Worm (Caenorhabditis elegans) whole organism, mixed stage, embryonic: ENCODE measurements around the gene Y55F3BL.6.

Experiments
- M03D4.4 ChIP-seq: sonication (generic microtip); optimal IDR thresholded peaks from 2 replicates; lab custom pipeline; 2017; ENCODE audit warnings: mild to moderate bottlenecking, missing genetic modification characterization, missing compliant biosample characterization
- bed-3 ChIP-seq: fragments of 200-800 bp; sonication (Bioruptor generic); optimal IDR thresholded peaks from 3 replicates; lab custom pipeline; 2018; ENCODE audit warnings: mild to moderate bottlenecking, missing genetic modification characterization, moderate library complexity, missing compliant biosample characterization
- ceh-39 ChIP-seq: fragments of 150-350 bp; optimal IDR thresholded peaks from 2 replicates; lab custom pipeline; 2014; ENCODE audit warnings: missing biosample characterization, missing genetic modification characterization
- ceh-43 ChIP-seq: fragments of 200-800 bp; sonication (Bioruptor generic); optimal IDR thresholded peaks from 2 replicates; lab custom pipeline; 2018; ENCODE audit warnings: mild to moderate bottlenecking, missing genetic modification characterization, moderate library complexity, missing compliant biosample characterization
- ceh-83 ChIP-seq: fragments of 200-800 bp; sonication (Bioruptor generic); optimal IDR thresholded peaks from 2 replicates; lab custom pipeline; 2018; ENCODE audit warnings: mild to moderate bottlenecking, missing genetic modification characterization, missing compliant biosample characterization
- ces-1 ChIP-seq: fragments of 150-350 bp; optimal IDR thresholded peaks from 2 replicates; lab custom pipeline; 2014; ENCODE audit warnings: missing biosample characterization, missing genetic modification reagents, missing genetic modification characterization
- cnd-1 ChIP-seq: fragments of 200-800 bp; sonication (Bioruptor generic); optimal IDR thresholded peaks from 2 replicates; lab custom pipeline; 2018; ENCODE audit warnings: mild to moderate bottlenecking, missing genetic modification characterization, missing compliant biosample characterization
- drap-1 ChIP-seq: fragments of 200-800 bp; sonication (Bioruptor generic); optimal IDR thresholded peaks from 3 replicates; lab custom pipeline; 2018; ENCODE audit warnings: mild to moderate bottlenecking, missing genetic modification characterization, missing compliant biosample characterization
- elt-1 ChIP-seq: sonication (generic microtip); optimal IDR thresholded peaks from 2 replicates; lab custom pipeline; 2017; ENCODE audit warnings: missing genetic modification characterization, mild to moderate bottlenecking, missing compliant biosample characterization, antibody characterized with exemption, moderate library complexity, borderline replicate concordance; ENCODE audit not compliant: insufficient read depth
- elt-3 ChIP-seq: fragments of 150-350 bp; optimal IDR thresholded peaks from 2 replicates; lab custom pipeline; 2014; ENCODE audit warnings: missing biosample characterization, missing genetic modification characterization
- flh-1 ChIP-seq: fragments of 200-800 bp; sonication (Bioruptor generic); optimal IDR thresholded peaks from 2 replicates; lab custom pipeline; 2018; ENCODE audit warnings: mild to moderate bottlenecking, missing genetic modification characterization, moderate library complexity, missing compliant biosample characterization
- ham-2 ChIP-seq: fragments of 200-800 bp; sonication (Bioruptor generic); optimal IDR thresholded peaks from 2 replicates; lab custom pipeline; 2018; ENCODE audit warnings: mild to moderate bottlenecking, missing genetic modification characterization, missing compliant biosample characterization
- hlh-1 ChIP-seq: fragments of 150-350 bp; optimal IDR thresholded peaks from 2 replicates; lab custom pipeline; 2014; ENCODE audit warnings: missing biosample characterization, missing genetic modification reagents, missing genetic modification characterization
- lin-13 ChIP-seq: fragments of 150-350 bp; optimal IDR thresholded peaks from 2 replicates; lab custom pipeline; 2014; ENCODE audit warnings: missing biosample characterization, missing genetic modification characterization
- lin-32 ChIP-seq: fragments of 200-800 bp; sonication (Bioruptor generic); optimal IDR thresholded peaks from 2 replicates; lab custom pipeline; 2018; ENCODE audit warnings: mild to moderate bottlenecking, missing genetic modification characterization, missing compliant biosample characterization
- lsy-2 ChIP-seq: fragments of 150-350 bp; optimal IDR thresholded peaks from 2 replicates; lab custom pipeline; 2014; ENCODE audit warnings: missing biosample characterization, missing genetic modification characterization
- mab-5 ChIP-seq: fragments of 150-350 bp; optimal IDR thresholded peaks from 2 replicates; lab custom pipeline; 2014; ENCODE audit warnings: missing biosample characterization, missing genetic modification characterization
- mep-1 ChIP-seq: fragments of 150-350 bp; optimal IDR thresholded peaks from 2 replicates; lab custom pipeline; 2017; ENCODE audit warnings: missing biosample characterization, missing genetic modification reagents, missing genetic modification characterization, inconsistent platforms
- nhr-12 ChIP-seq: fragments of 150-350 bp; optimal IDR thresholded peaks from 2 replicates; lab custom pipeline; 2014; ENCODE audit warnings: missing biosample characterization, missing genetic modification characterization
- nhr-237 ChIP-seq: fragments of 150-350 bp; optimal IDR thresholded peaks from 2 replicates; lab custom pipeline; 2014; ENCODE audit warnings: missing biosample characterization, missing genetic modification characterization
- nhr-28 ChIP-seq: fragments of 150-350 bp; optimal IDR thresholded peaks from 2 replicates; lab custom pipeline; 2014; ENCODE audit warnings: missing biosample characterization, missing genetic modification characterization
- nhr-76 ChIP-seq: sonication (generic microtip); optimal IDR thresholded peaks from 2 replicates; lab custom pipeline; 2017; ENCODE audit warnings: missing biosample characterization, missing genetic modification characterization
- pha-4 ChIP-seq: fragments of 150-350 bp; optimal IDR thresholded peaks from 2 replicates; lab custom pipeline; 2018; ENCODE audit warnings: missing biosample characterization, missing genetic modification reagents, missing genetic modification characterization
- sem-2 ChIP-seq: fragments of 200-800 bp; sonication (Bioruptor generic); optimal IDR thresholded peaks from 2 replicates; lab custom pipeline; 2018; ENCODE audit warnings: mild to moderate bottlenecking, missing genetic modification characterization, missing compliant biosample characterization
- snpc-4 ChIP-seq: fragments of 150-350 bp; optimal IDR thresholded peaks from 2 replicates; lab custom pipeline; 2014; ENCODE audit warnings: missing biosample characterization, missing genetic modification characterization
- sptf-1 ChIP-seq: sonication (generic microtip); optimal IDR thresholded peaks from 2 replicates; lab custom pipeline; 2017; ENCODE audit warnings: mild to moderate bottlenecking, missing genetic modification characterization, moderate library complexity, missing compliant biosample characterization
- tbx-8 ChIP-seq: fragments of 200-800 bp; sonication (Bioruptor generic); optimal IDR thresholded peaks from 2 replicates; lab custom pipeline; 2018; ENCODE audit warnings: mild to moderate bottlenecking, missing genetic modification characterization, moderate library complexity, missing compliant biosample characterization
- unc-120 ChIP-seq: sonication (generic microtip); optimal IDR thresholded peaks from 2 replicates; lab custom pipeline; 2017; ENCODE audit warnings: missing genetic modification characterization, missing compliant biosample characterization; ENCODE audit not compliant: poor library complexity, severe bottlenecking
- unc-39 ChIP-seq: fragments of 150-350 bp; optimal IDR thresholded peaks from 2 replicates; lab custom pipeline; 2014; ENCODE audit warnings: missing biosample characterization, missing genetic modification characterization
- unc-62 ChIP-seq: fragments of 150-350 bp; optimal IDR thresholded peaks from 2 replicates; lab custom pipeline; 2014; ENCODE audit warnings: missing biosample characterization, missing genetic modification reagents, missing genetic modification characterization
- zip-8 ChIP-seq: fragments of 150-350 bp; optimal IDR thresholded peaks from 2 replicates; lab custom pipeline; 2014; ENCODE audit warnings: missing biosample characterization, missing genetic modification characterization

The Y55F3BL.6 gene

DNA sequence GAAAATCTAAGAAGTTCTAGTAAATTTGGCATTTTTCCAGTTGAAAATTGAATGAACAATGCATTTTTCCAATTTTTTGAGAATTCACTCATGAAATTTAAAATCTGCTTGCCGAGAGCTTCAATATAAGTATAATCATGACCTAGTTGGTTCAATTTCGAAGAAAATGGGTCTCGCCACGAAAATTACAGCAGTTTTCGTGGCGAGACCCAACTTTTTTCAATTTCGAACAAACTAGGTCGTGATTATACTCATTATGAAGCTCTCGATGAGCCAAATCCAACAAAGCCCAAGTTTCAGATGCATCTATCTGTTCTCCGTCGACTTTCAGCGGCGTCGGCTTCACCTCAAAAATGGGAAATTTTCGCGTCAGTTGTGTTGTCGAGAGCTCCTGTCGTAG, 6.4 kb downstream of the Y55F3BL.6 start, which contains the start of gene mrpl-46:
Gene mrpl-46, plus strand, starts transcription at position 301 of the 400 bp plus-strand sequence.
- no peak for TF ChIP-seq pha-4 (tag; lab: Kevin White, UChicago)
- TF ChIP-seq mab-5: no peak
- no peak for TF ChIP-seq hlh-1
- TF ChIP-seq unc-120 (tag; lab: Kevin White, UChicago): no peak
- no peak for TF ChIP-seq ham-2 (GFP tag; lab: Kevin White, UChicago)
- no peak for TF ChIP-seq ceh-39
- no peak for TF ChIP-seq tbx-8 (GFP tag; lab: Kevin White, UChicago)
- no peak for TF ChIP-seq flh-1 (GFP tag; lab: Kevin White, UChicago)
- no peak for TF ChIP-seq bed-3
- TF ChIP-seq unc-39: no peak
- no peak for TF ChIP-seq zip-8 (tag; lab: Kevin White, UChicago)
- no peak for TF ChIP-seq sptf-1 (tag; lab: Kevin White, UChicago)
- TF ChIP-seq elt-1 (tag; lab: Kevin White, UChicago): no peak
- TF ChIP-seq unc-62 (GFP tag; lab: Kevin White, UChicago): no peak
- TF ChIP-seq drap-1 (GFP tag; lab: Kevin White, UChicago): no peak
- no peak for TF ChIP-seq mep-1

ce11 chrIV:796521-797073, 10.3 kb downstream of the Y55F3BL.6 start, which contains the start of the genes F56B3.11 and ech-5:
F56B3.11 (minus strand) TSS chrIV:796571.
ech-5 (plus strand) TSS chrIV:797023.
- TF ChIP-seq drap-1 (GFP tag; lab: Kevin White, UChicago): peak; percentile 34
- TF ChIP-seq lsy-2 (tag; lab: Kevin White, UChicago): peak; percentile 69
- peak; percentile 20 for TF ChIP-seq mep-1
- no peak for TF ChIP-seq snpc-4
- no peak for TF ChIP-seq ceh-39
- no peak for TF ChIP-seq cnd-1 (tag; lab: Kevin White, UChicago)
- TF ChIP-seq ceh-43 (GFP tag; lab: Kevin White, UChicago): peak; percentile 26
- no peak for TF ChIP-seq nhr-12 (tag; lab: Kevin White, UChicago)
- TF ChIP-seq bed-3: peak; percentile 55
- TF ChIP-seq mab-5: peak; percentile 36
- no peak for TF ChIP-seq nhr-28 (tag; lab: Kevin White, UChicago)
- TF ChIP-seq unc-39: no peak
- TF ChIP-seq ces-1 (GFP tag; lab: Kevin White, UChicago): peak; percentile 80
- no peak for TF ChIP-seq nhr-76 (tag; lab: Kevin White, UChicago)
- peak; percentile 49 for TF ChIP-seq ceh-83 (GFP tag; lab: Kevin White, UChicago)
- no peak for TF ChIP-seq lin-13 (tag; lab: Kevin White, UChicago)
- TF ChIP-seq unc-62 (GFP tag; lab: Kevin White, UChicago): no peak
- peak; percentile 82 for TF ChIP-seq nhr-237
- peak; percentile 81 for TF ChIP-seq sptf-1 (tag; lab: Kevin White, UChicago)
- peak; percentile 37 for TF ChIP-seq M03D4.4 (tag; lab: Kevin White, UChicago)

DNA sequence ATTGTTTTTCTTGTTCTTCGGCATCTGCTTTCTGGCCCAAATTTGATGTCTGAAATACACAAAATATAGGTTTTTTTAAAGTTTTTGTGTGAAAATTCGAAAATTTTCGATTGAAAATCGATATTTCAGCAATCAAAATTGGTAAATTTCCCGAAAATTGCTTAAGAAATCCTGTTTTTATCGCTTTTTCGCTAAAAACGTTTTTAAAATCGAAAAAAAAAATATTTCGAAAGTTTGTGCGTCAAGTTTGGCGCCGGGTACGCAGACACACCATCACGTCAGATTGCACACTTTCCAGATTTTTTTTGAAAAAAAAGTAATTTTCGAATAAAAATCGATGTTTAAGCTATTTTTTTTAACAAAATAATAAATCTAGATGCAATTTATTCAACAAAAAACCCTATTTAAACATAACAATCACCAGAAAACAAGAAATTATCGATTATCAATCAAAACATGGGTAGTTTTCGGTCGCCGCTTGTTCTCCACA, 11.4 kb downstream of the Y55F3BL.6 start, which contains the start of gene skr-18:
Gene skr-18, minus strand, starts transcription at position 51 of the 490 bp plus-strand sequence.
- TF ChIP-seq drap-1 (GFP tag; lab: Kevin White, UChicago): no peak
- TF ChIP-seq, all 35 proteins: peak for 0

DNA sequence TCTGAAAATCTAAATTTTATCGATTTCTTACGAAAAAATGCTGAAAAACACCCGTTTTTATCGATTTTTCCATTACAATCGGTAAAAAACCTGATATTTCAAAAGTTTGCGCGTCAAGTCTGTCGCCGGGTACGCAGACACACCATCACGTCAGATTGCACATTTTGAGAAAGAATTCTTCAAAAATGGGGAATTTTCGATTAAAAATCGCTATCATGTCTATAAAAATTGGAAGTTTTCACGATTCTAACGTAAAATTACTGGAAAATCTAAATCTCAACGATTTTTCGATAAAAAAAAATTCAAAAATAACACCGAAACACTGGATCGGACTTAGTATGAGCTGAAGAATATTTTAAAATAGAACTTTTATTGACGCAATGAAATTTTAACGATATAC, 12.6 kb downstream of the Y55F3BL.6 start, which contains the start of gene F56B3.4:
Gene F56B3.4, minus strand, starts transcription at position 1 of the 400 bp plus-strand sequence.
- TF ChIP-seq bed-3: no peak
- no peak for TF ChIP-seq zip-8 (tag; lab: Kevin White, UChicago)
- no peak for TF ChIP-seq ceh-43 (GFP tag; lab: Kevin White, UChicago)
- no peak for TF ChIP-seq nhr-237
- TF ChIP-seq drap-1 (GFP tag; lab: Kevin White, UChicago): no peak
- no peak for TF ChIP-seq ham-2 (GFP tag; lab: Kevin White, UChicago)
- no peak for TF ChIP-seq mep-1
- TF ChIP-seq nhr-76 (tag; lab: Kevin White, UChicago): no peak
- TF ChIP-seq lin-32 (GFP tag; lab: Kevin White, UChicago): no peak
- TF ChIP-seq M03D4.4 (tag; lab: Kevin White, UChicago): no peak
- TF ChIP-seq nhr-28 (tag; lab: Kevin White, UChicago): no peak
- TF ChIP-seq ceh-83 (GFP tag; lab: Kevin White, UChicago): no peak
- TF ChIP-seq ceh-39: no peak

DNA sequence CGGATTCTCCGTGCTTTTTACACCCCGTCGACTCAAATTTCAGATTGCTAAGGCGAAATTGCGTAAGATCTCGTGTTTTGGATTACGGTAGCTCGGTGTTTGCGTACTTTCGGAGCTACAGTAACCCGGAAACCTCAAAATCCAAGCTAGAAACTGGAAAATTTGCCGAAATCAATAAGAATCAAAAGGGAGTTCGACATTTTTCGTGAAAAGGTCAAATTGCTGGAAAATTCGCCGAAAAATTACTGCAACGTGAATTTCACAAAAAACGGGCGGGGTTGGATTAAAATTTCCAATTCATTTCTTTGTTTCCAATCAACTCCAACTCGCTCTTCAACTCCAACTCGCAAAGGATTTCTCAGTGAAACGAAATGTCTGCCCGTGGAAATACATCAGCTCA, 19.1 kb downstream of the Y55F3BL.6 start, which contains the start of gene F56B3.6:
Gene F56B3.6, plus strand, starts transcription at position 301 of the 400 bp plus-strand sequence.
- no peak for TF ChIP-seq lsy-2 (tag; lab: Kevin White, UChicago)
- no peak for TF ChIP-seq nhr-12 (tag; lab: Kevin White, UChicago)
- no peak for TF ChIP-seq tbx-8 (GFP tag; lab: Kevin White, UChicago)
- no peak for TF ChIP-seq ceh-39
- no peak for TF ChIP-seq pha-4 (tag; lab: Kevin White, UChicago)
- TF ChIP-seq hlh-1: no peak
- no peak for TF ChIP-seq mep-1
- no peak for TF ChIP-seq mab-5
- no peak for TF ChIP-seq ham-2 (GFP tag; lab: Kevin White, UChicago)
- TF ChIP-seq snpc-4: no peak
- no peak for TF ChIP-seq ceh-43 (GFP tag; lab: Kevin White, UChicago)
- no peak for TF ChIP-seq drap-1 (GFP tag; lab: Kevin White, UChicago)
- no peak for TF ChIP-seq ceh-83 (GFP tag; lab: Kevin White, UChicago)
- TF ChIP-seq nhr-76 (tag; lab: Kevin White, UChicago): no peak
- TF ChIP-seq elt-3 (tag; lab: Kevin White, UChicago): no peak
- no peak for TF ChIP-seq ces-1 (GFP tag; lab: Kevin White, UChicago)
- TF ChIP-seq zip-8 (tag; lab: Kevin White, UChicago): no peak
- TF ChIP-seq lin-13 (tag; lab: Kevin White, UChicago): no peak
- no peak for TF ChIP-seq nhr-28 (tag; lab: Kevin White, UChicago)
- TF ChIP-seq sem-2 (GFP tag; lab: Kevin White, UChicago): no peak
